Worm (Caenorhabditis elegans) whole organism, young adult: ENCODE data around the gene Y39B6A.29.
A peak's percentile ranks its signal among the peaks of the same experiment; 100 is the strongest.

Experiments used
- B0261.1 ChIP-seq: sonication (generic microtip); optimal IDR thresholded peaks from 2 replicates; lab custom pipeline; 2016; ENCODE audit warnings: mild to moderate bottlenecking, missing genetic modification characterization, moderate library complexity, missing compliant biosample characterization
- B0336.3 ChIP-seq: fragments of 200-800 bp; sonication (Bioruptor generic); IDR thresholded peaks from 2 replicates; pipeline ENCODE4 v1.3.6; 2022; ENCODE audit warnings: missing genetic modification characterization, missing compliant biosample characterization
- D2030.7 ChIP-seq: fragments of 200-800 bp; sonication (Bioruptor generic); IDR thresholded peaks from 2 replicates; pipeline ENCODE4 v1.3.6; 2022; ENCODE audit warnings: missing genetic modification reagents, missing genetic modification characterization, missing compliant biosample characterization
- F52B5.7 ChIP-seq: sonication (generic microtip); optimal IDR thresholded peaks from 2 replicates; lab custom pipeline; 2016; ENCODE audit warnings: mild to moderate bottlenecking, missing genetic modification characterization, missing compliant biosample characterization
- F55B11.4 ChIP-seq: sonication (generic microtip); optimal IDR thresholded peaks from 2 replicates; lab custom pipeline; 2016; ENCODE audit warnings: missing compliant biosample characterization, missing genetic modification characterization, borderline replicate concordance; ENCODE audit not compliant: insufficient read depth
- K12H6.12 ChIP-seq: fragments of 200-800 bp; sonication (Bioruptor generic); optimal IDR thresholded peaks from 2 replicates; lab custom pipeline; 2018; ENCODE audit warnings: mild to moderate bottlenecking, missing genetic modification characterization, missing compliant biosample characterization
- T26A5.8 ChIP-seq: sonication (generic microtip); optimal IDR thresholded peaks from 2 replicates; lab custom pipeline; 2016; ENCODE audit warnings: missing genetic modification characterization, missing compliant biosample characterization
- Y56A3A.18 ChIP-seq: fragments of 200-800 bp; sonication (Bioruptor generic); IDR thresholded peaks from 2 replicates; pipeline ENCODE4 v1.3.6; 2022; ENCODE audit warnings: missing genetic modification reagents, missing genetic modification characterization, missing compliant biosample characterization
- ZK185.1 ChIP-seq: sonication (generic microtip); optimal IDR thresholded peaks from 2 replicates; lab custom pipeline; 2016; ENCODE audit warnings: mild to moderate bottlenecking, missing genetic modification characterization, missing compliant biosample characterization; ENCODE audit not compliant: poor library complexity, severe bottlenecking
- athp-1 ChIP-seq: sonication (generic microtip); optimal IDR thresholded peaks from 2 replicates; lab custom pipeline; 2017; ENCODE audit warnings: mild to moderate bottlenecking, missing genetic modification characterization, missing compliant biosample characterization
- ccch-3 ChIP-seq: fragments of 200-800 bp; sonication (Bioruptor generic); optimal IDR thresholded peaks from 2 replicates; lab custom pipeline; 2018; ENCODE audit warnings: mild to moderate bottlenecking, missing genetic modification characterization, missing compliant biosample characterization
- cebp-1 ChIP-seq, 2 experiments: fragments of 200-800 bp in 1 of 2; sonication (Bioruptor generic) in 1 of 2; sonication (generic microtip) in 1 of 2; IDR thresholded peaks in 1 of 2; optimal IDR thresholded peaks in 1 of 2; 2 replicates each; pipeline versions ENCODE4 v1.3.6 to Lab custom; 2017 to 2022; ENCODE audit warnings: missing compliant biosample characterization in 2 of 2, missing genetic modification characterization in 2 of 2, mild to moderate bottlenecking in 1 of 2, missing genetic modification reagents in 1 of 2, moderate library complexity in 1 of 2
- cebp-2 ChIP-seq: fragments of 200-800 bp; sonication (Bioruptor generic); IDR thresholded peaks from 2 replicates; pipeline ENCODE4 v1.3.6; 2022; ENCODE audit warnings: missing genetic modification characterization, missing compliant biosample characterization
- ceh-100 ChIP-seq: fragments of 200-800 bp; sonication (Bioruptor generic); IDR thresholded peaks from 2 replicates; pipeline ENCODE4 v1.3.6; 2022; ENCODE audit warnings: missing genetic modification reagents, missing genetic modification characterization, missing compliant biosample characterization
- ceh-40 ChIP-seq: fragments of 200-800 bp; sonication (Bioruptor generic); IDR thresholded peaks from 2 replicates; pipeline ENCODE4 v1.3.6; 2022; ENCODE audit warnings: missing genetic modification characterization, missing compliant biosample characterization
- ceh-79 ChIP-seq: sonication (generic microtip); optimal IDR thresholded peaks from 2 replicates; lab custom pipeline; 2017; ENCODE audit warnings: mild to moderate bottlenecking, missing genetic modification characterization, missing compliant biosample characterization
- chd-7 ChIP-seq: sonication (generic microtip); optimal IDR thresholded peaks from 2 replicates; lab custom pipeline; 2016; ENCODE audit warnings: mild to moderate bottlenecking, missing genetic modification characterization, moderate library complexity, missing compliant biosample characterization
- die-1 ChIP-seq: sonication (generic microtip); optimal IDR thresholded peaks from 2 replicates; lab custom pipeline; 2016; ENCODE audit warnings: missing genotype, mild to moderate bottlenecking, missing genetic modification characterization, missing compliant biosample characterization
- egl-44 ChIP-seq: fragments of 200-800 bp; sonication (Bioruptor generic); IDR thresholded peaks from 2 replicates; pipeline ENCODE4 v1.3.6; 2022; ENCODE audit warnings: missing genetic modification reagents, missing genetic modification characterization, missing compliant biosample characterization
- ekl-4 ChIP-seq: fragments of 200-800 bp; sonication (Bioruptor generic); IDR thresholded peaks from 2 replicates; pipeline ENCODE4 v1.3.6; 2022; ENCODE audit warnings: missing genetic modification reagents, missing genetic modification characterization, missing compliant biosample characterization
- him-1 ChIP-seq: sonication (generic microtip); optimal IDR thresholded peaks from 2 replicates; lab custom pipeline; 2016; ENCODE audit warnings: missing genotype, missing genetic modification reagents, missing genetic modification characterization, missing compliant biosample characterization
- let-607 ChIP-seq, 2 experiments: fragments of 200-800 bp in 1 of 2; sonication (Bioruptor generic) in 1 of 2; sonication (generic microtip) in 1 of 2; optimal IDR thresholded peaks; 2 replicates each; lab custom pipeline; 2016 to 2018; ENCODE audit warnings: mild to moderate bottlenecking in 2 of 2, missing compliant biosample characterization in 2 of 2, missing genetic modification characterization in 2 of 2, moderate library complexity in 2 of 2, missing genotype in 1 of 2
- lin-40 ChIP-seq: sonication (generic microtip); optimal IDR thresholded peaks from 2 replicates; lab custom pipeline; 2016; ENCODE audit warnings: missing genetic modification characterization, mild to moderate bottlenecking, missing compliant biosample characterization, missing genotype, missing genetic modification reagents
- lin-54 ChIP-seq: fragments of 200-800 bp; sonication (Bioruptor generic); optimal IDR thresholded peaks from 2 replicates; lab custom pipeline; 2018; ENCODE audit warnings: mild to moderate bottlenecking, missing genetic modification characterization, missing compliant biosample characterization
- lir-1 ChIP-seq: fragments of 200-800 bp; sonication (Bioruptor generic); conservative IDR thresholded peaks from 2 replicates; pipeline ENCODE4 v1.3.6; 2022; ENCODE audit warnings: missing genetic modification reagents, missing genetic modification characterization, missing compliant biosample characterization
- lsy-27 ChIP-seq: sonication (generic microtip); optimal IDR thresholded peaks from 2 replicates; lab custom pipeline; 2017; ENCODE audit warnings: missing genetic modification characterization, mild to moderate bottlenecking, missing compliant biosample characterization, antibody characterized with exemption, missing genotype, borderline replicate concordance; ENCODE audit not compliant: insufficient read depth
- mel-28 ChIP-seq: sonication (generic microtip); optimal IDR thresholded peaks from 2 replicates; lab custom pipeline; 2016; ENCODE audit warnings: borderline replicate concordance, mild to moderate bottlenecking, missing genetic modification characterization, missing compliant biosample characterization
- mes-4 ChIP-seq: sonication (generic microtip); optimal IDR thresholded peaks from 2 replicates; lab custom pipeline; 2016; ENCODE audit warnings: missing genotype, missing genetic modification characterization, missing compliant biosample characterization
- nhr-80 ChIP-seq: sonication (generic microtip); optimal IDR thresholded peaks from 2 replicates; lab custom pipeline; 2016; ENCODE audit warnings: missing genetic modification characterization, missing compliant biosample characterization
- nhr-90 ChIP-seq: sonication (generic microtip); optimal IDR thresholded peaks from 2 replicates; lab custom pipeline; 2016; ENCODE audit warnings: missing genotype, mild to moderate bottlenecking, missing genetic modification characterization, missing compliant biosample characterization
- pbrm-1 ChIP-seq: fragments of 200-800 bp; sonication (Bioruptor generic); IDR thresholded peaks from 2 replicates; pipeline ENCODE4 v1.3.6; 2022; ENCODE audit warnings: missing genetic modification reagents, missing genetic modification characterization, missing compliant biosample characterization
- rpc-1 ChIP-seq, 2 experiments: fragments of 150-350 bp in 1 of 2; sonication (generic microtip) in 1 of 2; optimal IDR thresholded peaks; 2 replicates each; lab custom pipeline; 2014 to 2018; ENCODE audit warnings: missing biosample characterization in 1 of 2, missing genetic modification characterization in 1 of 2, missing genetic modification reagents in 1 of 2, missing genotype in 1 of 2
- snpc-1.1 ChIP-seq: sonication (generic microtip); optimal IDR thresholded peaks from 2 replicates; lab custom pipeline; 2017; ENCODE audit warnings: missing genetic modification characterization, mild to moderate bottlenecking, missing compliant biosample characterization, antibody characterized with exemption, moderate library complexity, missing genotype, missing genetic modification reagents; ENCODE audit not compliant: insufficient read depth
- snpc-3.4 ChIP-seq: sonication (generic microtip); optimal IDR thresholded peaks from 2 replicates; lab custom pipeline; 2017; ENCODE audit warnings: missing genetic modification characterization, mild to moderate bottlenecking, missing compliant biosample characterization, antibody characterized with exemption, moderate library complexity, missing genotype, missing genetic modification reagents
- snpc-4 ChIP-seq, 5 experiments: fragments of 150-350 bp in 1 of 5; sonication (generic microtip) in 4 of 5; optimal IDR thresholded peaks; 2 replicates each; lab custom pipeline; 2014 to 2018; ENCODE audit warnings: missing genetic modification characterization in 5 of 5, missing biosample characterization in 3 of 5, antibody characterized with exemption in 2 of 5, mild to moderate bottlenecking in 2 of 5, missing compliant biosample characterization in 2 of 5, missing genotype in 2 of 5, moderate library complexity in 2 of 5, missing genetic modification reagents in 1 of 5
- sptf-2 ChIP-seq: fragments of 200-800 bp; sonication (Bioruptor generic); optimal IDR thresholded peaks from 2 replicates; lab custom pipeline; 2018; ENCODE audit warnings: mild to moderate bottlenecking, missing genetic modification characterization, missing compliant biosample characterization
- tbp1 ChIP-seq: fragments of 200-800 bp; sonication (Bioruptor generic); optimal IDR thresholded peaks from 2 replicates; lab custom pipeline; 2018; ENCODE audit warnings: mild to moderate bottlenecking, missing genetic modification characterization, missing compliant biosample characterization
- tbx-9 ChIP-seq: sonication (generic microtip); optimal IDR thresholded peaks from 2 replicates; lab custom pipeline; 2016; ENCODE audit warnings: borderline replicate concordance, missing genetic modification characterization, inconsistent platforms, missing compliant biosample characterization
- tlf-1 ChIP-seq: fragments of 200-800 bp; sonication (Bioruptor generic); optimal IDR thresholded peaks from 2 replicates; lab custom pipeline; 2018; ENCODE audit warnings: mild to moderate bottlenecking, missing genetic modification characterization, missing compliant biosample characterization
- ztf-18 ChIP-seq: sonication (generic microtip); optimal IDR thresholded peaks from 2 replicates; lab custom pipeline; 2016; ENCODE audit warnings: missing genotype, mild to moderate bottlenecking, missing genetic modification characterization, missing compliant biosample characterization
- ztf-3 ChIP-seq: fragments of 200-800 bp; sonication (Bioruptor generic); optimal IDR thresholded peaks from 2 replicates; lab custom pipeline; 2018; ENCODE audit warnings: mild to moderate bottlenecking, missing genetic modification characterization, missing compliant biosample characterization

The Y39B6A.29 gene

DNA sequence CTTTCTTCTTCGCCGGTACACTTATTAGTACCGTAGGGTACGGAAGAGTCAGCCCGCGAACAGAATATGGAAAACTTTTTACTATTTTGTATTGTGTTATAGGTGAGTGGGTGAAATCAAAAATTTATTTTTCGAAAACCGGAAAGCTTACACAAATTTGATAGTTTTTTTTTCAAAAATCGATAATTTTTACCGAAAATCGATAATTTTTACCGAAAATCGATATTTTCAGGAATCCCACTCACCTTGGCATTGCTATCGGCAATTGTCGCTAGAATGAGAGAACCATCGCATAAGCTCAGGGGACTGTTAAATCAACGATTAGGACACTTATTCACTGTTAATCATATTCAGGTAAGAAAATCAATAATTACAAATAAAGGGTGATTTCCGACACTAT lies 38.7 kb upstream of the Y39B6A.29 start:
- no peak for TF ChIP-seq tlf-1 (GFP tag; lab: Kevin White, UChicago)
- no peak for TF ChIP-seq K12H6.12
- no peak for TF ChIP-seq ekl-4
- no peak for TF ChIP-seq Y56A3A.18 (GFP tag; lab: Robert Waterston, UW)
- no peak for TF ChIP-seq him-1
- TF ChIP-seq ceh-100 (GFP tag; lab: Robert Waterston, UW), result no peak

DNA sequence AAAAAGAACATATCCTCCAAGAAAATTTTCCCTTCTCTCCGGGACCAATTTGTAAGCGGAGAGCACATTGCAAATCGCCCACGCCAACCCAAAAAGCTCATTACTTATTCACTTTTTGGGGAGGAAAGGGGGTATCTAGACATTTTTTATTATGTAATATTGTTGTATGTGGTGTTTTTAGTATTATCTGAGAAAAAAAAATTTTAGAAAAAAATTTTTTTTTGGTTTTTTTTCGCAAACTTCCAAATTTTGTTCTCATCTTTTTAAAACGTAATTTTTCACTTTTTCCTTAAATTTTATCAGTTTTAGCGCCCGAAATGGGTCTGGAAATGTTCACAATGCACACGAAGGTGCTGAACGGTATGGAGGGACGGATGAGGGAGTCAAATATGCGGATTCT lies 35.3 kb upstream of the Y39B6A.29 start, which contains the start of gene twk-46:
Gene twk-46 (plus strand): TSS at position 301 of the 400 bp plus-strand sequence.
- TF ChIP-seq lir-1 (GFP tag; lab: Robert Waterston, UW) (no peak), tbx-9 (tag; lab: Kevin White, UChicago) (no peak), die-1 (no peak), ceh-79 (no peak), ceh-100 (GFP tag; lab: Robert Waterston, UW) (no peak), snpc-4 (GFP tag; optimal IDR thresholded peaks at IDR 0.05; lab: Kevin White, UChicago) (no peak), snpc-4 (tag; optimal IDR thresholded peaks at IDR 0.05; lab: Kevin White, UChicago) (no peak), D2030.7 (GFP tag; lab: Robert Waterston, UW) (no peak), lin-54 (GFP tag; lab: Kevin White, UChicago) (no peak), athp-1 (tag; lab: Kevin White, UChicago) (no peak), snpc-3.4 (no peak), lin-40 (tag; lab: Kevin White, UChicago) (no peak), mes-4 (tag; lab: Kevin White, UChicago) (no peak), lsy-27 (tag; lab: Kevin White, UChicago) (no peak), ztf-3 (no peak), F55B11.4 (tag; lab: Kevin White, UChicago) (no peak), cebp-2 (GFP tag; lab: Robert Waterston, UW) (no peak), cebp-1 (GFP tag; IDR thresholded peaks at IDR 0.05; lab: Robert Waterston, UW) (no peak), cebp-1 (tag; optimal IDR thresholded peaks at IDR 0.05; lab: Kevin White, UChicago) (no peak), rpc-1 (optimal IDR thresholded peaks at IDR 0.05; lab: Kevin White, UChicago) (no peak), rpc-1 (tag; optimal IDR thresholded peaks at IDR 0.05; lab: Kevin White, UChicago) (no peak)

DNA sequence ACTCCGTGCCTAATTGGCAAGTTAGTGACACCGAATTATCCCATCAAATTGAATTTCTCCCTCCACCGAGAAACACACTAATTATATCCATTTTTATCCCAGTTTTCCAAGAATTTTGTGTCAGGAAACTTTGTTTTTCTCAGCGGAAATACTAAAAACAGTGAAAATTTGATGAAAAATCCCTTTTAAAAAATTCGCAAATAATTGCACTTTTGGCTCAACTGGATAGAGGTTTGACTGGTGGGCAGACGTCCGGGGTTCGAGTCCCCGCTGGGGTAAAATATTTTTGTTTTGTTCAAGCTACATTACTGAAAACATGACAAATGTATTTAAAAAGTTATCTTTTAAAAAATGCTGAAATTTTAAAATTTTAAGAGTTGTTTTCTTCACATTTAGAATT lies 33.5 kb upstream of the Y39B6A.29 start:
- TF ChIP-seq rpc-1 (optimal IDR thresholded peaks at IDR 0.05; lab: Kevin White, UChicago) (peak; percentile 32), rpc-1 (tag; optimal IDR thresholded peaks at IDR 0.05; lab: Kevin White, UChicago) (peak; percentile 65), B0261.1 (tag; lab: Kevin White, UChicago) (peak; percentile 26), tbp1 (GFP tag; lab: Kevin White, UChicago) (peak; percentile 68), nhr-80 (tag; lab: Kevin White, UChicago) (no peak), ztf-18 (tag; lab: Kevin White, UChicago) (peak; percentile 1), egl-44 (GFP tag; lab: Robert Waterston, UW) (no peak)

DNA sequence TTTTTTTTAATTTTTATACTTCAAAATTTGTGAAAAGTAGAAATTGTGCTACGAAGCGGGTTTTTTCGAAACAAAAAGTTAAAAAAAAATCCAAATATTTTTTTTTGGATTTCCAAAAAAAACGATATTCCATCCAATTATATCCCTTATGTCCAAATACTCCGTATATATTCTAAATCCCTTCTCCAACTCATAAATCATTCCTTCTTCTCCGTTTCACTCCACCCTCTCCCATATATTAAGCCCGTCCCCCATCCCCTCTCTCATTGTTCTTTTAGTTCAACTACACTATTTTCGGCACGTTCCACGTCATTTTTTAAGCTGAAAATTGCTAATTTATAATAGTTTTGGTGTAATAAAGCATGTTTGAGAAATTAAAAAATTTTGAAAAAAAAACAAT lies 33.0 kb upstream of the Y39B6A.29 start:
- TF ChIP-seq nhr-90 (tag; lab: Kevin White, UChicago), result no peak
- no peak for TF ChIP-seq ZK185.1
- no peak for TF ChIP-seq sptf-2 (GFP tag; lab: Kevin White, UChicago)
- no peak for TF ChIP-seq tbx-9 (tag; lab: Kevin White, UChicago)
- TF ChIP-seq chd-7 (tag; lab: Kevin White, UChicago), result no peak
- TF ChIP-seq ceh-40, result no peak
- TF ChIP-seq mel-28 (tag; lab: Kevin White, UChicago), result no peak
- TF ChIP-seq cebp-1 (GFP tag; IDR thresholded peaks at IDR 0.05; lab: Robert Waterston, UW), result no peak
- TF ChIP-seq cebp-1 (tag; optimal IDR thresholded peaks at IDR 0.05; lab: Kevin White, UChicago), result no peak
- no peak for TF ChIP-seq ccch-3 (GFP tag; lab: Kevin White, UChicago)
- no peak for TF ChIP-seq let-607 (tag; optimal IDR thresholded peaks at IDR 0.05; lab: Kevin White, UChicago)
- no peak for TF ChIP-seq F52B5.7 (tag; lab: Kevin White, UChicago)
- TF ChIP-seq snpc-1.1 (tag; lab: Kevin White, UChicago), result no peak
- no peak for TF ChIP-seq B0336.3
- TF ChIP-seq T26A5.8 (tag; lab: Kevin White, UChicago), result no peak
- TF ChIP-seq pbrm-1 (GFP tag; lab: Robert Waterston, UW), result no peak
